Fruit fly (Drosophila melanogaster) whole organism, embryonic: Measurements from ENCODE around the gene nxf2.

Source experiments
- Aef1 ChIP-seq: fragments of 200-800 bp; sonication (Bioruptor generic); IDR thresholded peaks from 3 replicates; pipeline ENCODE4 v1.3.6; 2022; ENCODE audit warnings: missing biosample characterization, missing genetic modification characterization
- Atf3 ChIP-seq: fragments of 200-800 bp; sonication (Bioruptor generic); optimal IDR thresholded peaks from 3 replicates; lab custom pipeline; 2016; ENCODE audit warnings: missing biosample characterization, missing genetic modification characterization
- Blimp-1 ChIP-seq: fragments of 200-800 bp; sonication (Bioruptor generic); optimal IDR thresholded peaks from 3 replicates; lab custom pipeline; 2018; ENCODE audit warnings: missing biosample characterization, missing genetic modification characterization, mild to moderate bottlenecking, moderate library complexity, missing genetic modification reagents
- CG10979 ChIP-seq: fragments of 200-800 bp; sonication (Bioruptor generic); optimal IDR thresholded peaks from 2 replicates; lab custom pipeline; 2018; ENCODE audit warnings: missing biosample characterization, mild to moderate bottlenecking, missing genetic modification characterization, moderate library complexity
- CG12744 ChIP-seq: fragments of 200-800 bp; sonication (Bioruptor generic); optimal IDR thresholded peaks from 2 replicates; lab custom pipeline; 2016; ENCODE audit warnings: missing biosample characterization, missing genetic modification characterization
- CG12942 ChIP-seq: fragments of 200-800 bp; sonication (Bioruptor generic); optimal IDR thresholded peaks from 3 replicates; lab custom pipeline; 2016; ENCODE audit warnings: missing biosample characterization, missing genetic modification characterization
- CG15696 ChIP-seq: fragments of 200-800 bp; sonication (Bioruptor generic); optimal IDR thresholded peaks from 2 replicates; lab custom pipeline; 2019; ENCODE audit warnings: missing biosample characterization, mild to moderate bottlenecking, missing genetic modification characterization, moderate library complexity
- CG17912 ChIP-seq: fragments of 200-800 bp; sonication (Bioruptor generic); optimal IDR thresholded peaks from 2 replicates; lab custom pipeline; 2018; ENCODE audit warnings: missing biosample characterization, mild to moderate bottlenecking, missing genetic modification characterization
- CG30020 ChIP-seq: fragments of 200-800 bp; optimal IDR thresholded peaks from 2 replicates; lab custom pipeline; 2019; ENCODE audit warnings: missing biosample characterization, mild to moderate bottlenecking, missing genetic modification characterization, moderate library complexity
- CG3065 ChIP-seq: fragments of 200-800 bp; sonication (Bioruptor generic); optimal IDR thresholded peaks from 2 replicates; lab custom pipeline; 2016; ENCODE audit warnings: missing biosample characterization, missing genetic modification characterization
- CG32772 ChIP-seq: fragments of 200-800 bp; sonication (Bioruptor generic); IDR thresholded peaks from 2 replicates; pipeline ENCODE4 v1.3.6; 2022; ENCODE audit warnings: missing biosample characterization, missing genetic modification characterization
- CG3847 ChIP-seq: fragments of 200-800 bp; sonication (Bioruptor generic); IDR thresholded peaks from 2 replicates; pipeline ENCODE4 v1.3.6; 2022; ENCODE audit warnings: missing biosample characterization, missing genetic modification characterization
- CG3995 ChIP-seq: fragments of 200-800 bp; sonication (Bioruptor generic); optimal IDR thresholded peaks from 3 replicates; lab custom pipeline; 2016; ENCODE audit warnings: missing biosample characterization, missing genetic modification characterization
- CG4424 ChIP-seq: fragments of 200-800 bp; sonication (Bioruptor generic); optimal IDR thresholded peaks from 3 replicates; lab custom pipeline; 2016; ENCODE audit warnings: missing biosample characterization, missing genetic modification characterization
- CG6272 ChIP-seq: fragments of 200-800 bp; sonication (Bioruptor generic); IDR thresholded peaks from 2 replicates; pipeline ENCODE4 v1.3.6; 2022; ENCODE audit warnings: missing biosample characterization, missing genetic modification characterization
- CG6689 ChIP-seq: fragments of 200-800 bp; sonication (Bioruptor generic); IDR thresholded peaks from 2 replicates; pipeline ENCODE4 v1.3.6; 2022; ENCODE audit warnings: missing biosample characterization, missing genetic modification characterization
- CG7357 ChIP-seq: fragments of 200-800 bp; sonication (Bioruptor generic); IDR thresholded peaks from 3 replicates; pipeline ENCODE4 v1.3.6; 2022; ENCODE audit warnings: missing biosample characterization, missing genetic modification characterization
- CG7963 ChIP-seq: fragments of 200-800 bp; sonication (Bioruptor generic); IDR thresholded peaks from 3 replicates; pipeline ENCODE4 v1.3.6; 2022; ENCODE audit warnings: missing biosample characterization, missing genetic modification characterization; ENCODE audit not compliant: partially characterized antibody
- CG8478 ChIP-seq: fragments of >200 bp; optimal IDR thresholded peaks from 2 replicates; lab custom pipeline; 2018
- CG9817 ChIP-seq: fragments of 200-800 bp; sonication (Bioruptor generic); optimal IDR thresholded peaks from 2 replicates; lab custom pipeline; 2018; ENCODE audit warnings: missing biosample characterization, mild to moderate bottlenecking, missing genetic modification characterization, moderate library complexity
- Dip2 ChIP-seq: fragments of 200-800 bp; sonication (Bioruptor generic); IDR thresholded peaks from 2 replicates; pipeline ENCODE4 v1.3.6; 2022; ENCODE audit warnings: missing biosample characterization, missing genetic modification characterization
- Doc2 ChIP-seq: fragments of 200-800 bp; sonication (Bioruptor generic); IDR thresholded peaks from 2 replicates; pipeline ENCODE4 v1.3.6; 2022; ENCODE audit warnings: missing biosample characterization, missing genetic modification characterization
- Fer1 ChIP-seq: fragments of 200-800 bp; sonication (Bioruptor generic); optimal IDR thresholded peaks from 2 replicates; lab custom pipeline; 2017; ENCODE audit warnings: missing biosample characterization, mild to moderate bottlenecking, missing genetic modification characterization
- HLH3B ChIP-seq: fragments of 200-800 bp; sonication (Bioruptor generic); IDR thresholded peaks from 2 replicates; pipeline ENCODE4 v1.3.6; 2022; ENCODE audit warnings: missing biosample characterization, missing genetic modification characterization
- HLHmδ ChIP-seq: fragments of 200-800 bp; sonication (Bioruptor generic); optimal IDR thresholded peaks from 2 replicates; lab custom pipeline; 2018; ENCODE audit warnings: missing biosample characterization, mild to moderate bottlenecking, missing genetic modification characterization, moderate library complexity
- Lpt ChIP-seq: fragments of >200 bp; optimal IDR thresholded peaks from 2 replicates; lab custom pipeline; 2018; ENCODE audit warnings: missing biosample characterization, missing genetic modification characterization
- Sox100B ChIP-seq: fragments of 200-800 bp; sonication (Bioruptor generic); optimal IDR thresholded peaks from 3 replicates; lab custom pipeline; 2018; ENCODE audit warnings: missing biosample characterization, mild to moderate bottlenecking, missing genetic modification characterization
- TFAM ChIP-seq: fragments of 200-800 bp; sonication (Bioruptor generic); optimal IDR thresholded peaks from 2 replicates; lab custom pipeline; 2017; ENCODE audit warnings: missing biosample characterization, missing genetic modification characterization, inconsistent platforms
- Taf1 ChIP-seq: fragments of 200-800 bp; sonication (Bioruptor generic); IDR thresholded peaks from 2 replicates; pipeline ENCODE4 v1.3.6; 2022; ENCODE audit warnings: missing biosample characterization, missing genetic modification characterization
- ase ChIP-seq: fragments of 200-800 bp; sonication (Bioruptor generic); IDR thresholded peaks from 3 replicates; pipeline ENCODE4 v1.3.6; 2022; ENCODE audit warnings: missing biosample characterization, missing genetic modification characterization
- bigmax ChIP-seq: fragments of 200-800 bp; sonication (Bioruptor generic); optimal IDR thresholded peaks from 2 replicates; lab custom pipeline; 2018; ENCODE audit warnings: missing biosample characterization, mild to moderate bottlenecking, missing genetic modification characterization
- bsh ChIP-seq, 2 experiments: fragments of 200-800 bp; sonication (Bioruptor generic); optimal IDR thresholded peaks; 2 replicates each; lab custom pipeline; 2017 to 2018; ENCODE audit warnings: mild to moderate bottlenecking in 2 of 2, missing biosample characterization in 2 of 2, missing genetic modification characterization in 2 of 2, moderate library complexity in 1 of 2
- chm ChIP-seq: fragments of 200-800 bp; sonication (Bioruptor generic); IDR thresholded peaks from 2 replicates; pipeline ENCODE4 v1.3.6; 2022; ENCODE audit warnings: missing biosample characterization, missing genetic modification characterization
- dpn ChIP-seq, 2 experiments: fragments of 200-800 bp; sonication (Bioruptor generic); optimal IDR thresholded peaks; 3 replicates each; lab custom pipeline; 2016; ENCODE audit warnings: missing biosample characterization in 2 of 2, missing genetic modification characterization in 2 of 2
- ewg ChIP-seq: fragments of 200-800 bp; sonication (Bioruptor generic); optimal IDR thresholded peaks from 3 replicates; lab custom pipeline; 2017; ENCODE audit warnings: mild to moderate bottlenecking, missing biosample characterization, missing genetic modification reagents, missing genetic modification characterization
- eyg ChIP-seq: fragments of 200-800 bp; sonication (Bioruptor generic); optimal IDR thresholded peaks from 3 replicates; lab custom pipeline; 2016; ENCODE audit warnings: missing biosample characterization, missing genetic modification characterization
- fru ChIP-seq: fragments of >200 bp; optimal IDR thresholded peaks from 2 replicates; lab custom pipeline; 2017
- gcm ChIP-seq: fragments of 200-800 bp; sonication (Bioruptor generic); optimal IDR thresholded peaks from 2 replicates; lab custom pipeline; 2019; ENCODE audit warnings: missing biosample characterization, mild to moderate bottlenecking, missing genetic modification characterization, moderate library complexity
- gcm2 ChIP-seq: fragments of 200-800 bp; sonication (Bioruptor generic); optimal IDR thresholded peaks from 2 replicates; lab custom pipeline; 2016; ENCODE audit warnings: missing biosample characterization, missing genetic modification characterization
- gem ChIP-seq: fragments of 200-800 bp; sonication (Bioruptor generic); optimal IDR thresholded peaks from 2 replicates; lab custom pipeline; 2019; ENCODE audit warnings: missing biosample characterization, mild to moderate bottlenecking, missing genetic modification characterization, moderate library complexity
- grau ChIP-seq: fragments of 200-800 bp; optimal IDR thresholded peaks from 3 replicates; lab custom pipeline; 2019; ENCODE audit warnings: missing biosample characterization, mild to moderate bottlenecking, missing genetic modification characterization, moderate library complexity
- gsb ChIP-seq: fragments of 200-800 bp; sonication (Bioruptor generic); IDR thresholded peaks from 2 replicates; pipeline ENCODE4 v1.3.6; 2022; ENCODE audit warnings: missing biosample characterization, missing genetic modification characterization
- hb ChIP-seq: fragments of 200-800 bp; sonication (Bioruptor generic); IDR thresholded peaks from 3 replicates; pipeline ENCODE4 v1.3.6; 2022; ENCODE audit warnings: missing biosample characterization, missing genetic modification characterization; ENCODE audit not compliant: partially characterized antibody
- jing ChIP-seq: fragments of 200-800 bp; sonication (Bioruptor generic); optimal IDR thresholded peaks from 2 replicates; lab custom pipeline; 2018; ENCODE audit warnings: missing biosample characterization, mild to moderate bottlenecking, missing genetic modification characterization
- rib ChIP-seq: fragments of 200-800 bp; sonication (Bioruptor generic); IDR thresholded peaks from 2 replicates; pipeline ENCODE4 v1.3.6; 2022; ENCODE audit warnings: missing biosample characterization, missing genetic modification characterization
- sd ChIP-seq: fragments of 200-800 bp; sonication (Bioruptor generic); optimal IDR thresholded peaks from 3 replicates; lab custom pipeline; 2018; ENCODE audit warnings: missing biosample characterization, mild to moderate bottlenecking, missing genetic modification characterization, moderate library complexity
- seq ChIP-seq: fragments of 200-800 bp; sonication (Bioruptor generic); IDR thresholded peaks from 2 replicates; pipeline ENCODE4 v1.3.6; 2022; ENCODE audit warnings: missing biosample characterization, missing genetic modification characterization
- slbo ChIP-seq: fragments of 200-800 bp; sonication (Bioruptor generic); IDR thresholded peaks from 2 replicates; pipeline ENCODE4 v1.3.6; 2022; ENCODE audit warnings: missing biosample characterization, missing genetic modification characterization
- sna ChIP-seq: fragments of 200-800 bp; sonication (Bioruptor generic); IDR thresholded peaks from 2 replicates; pipeline ENCODE4 v1.3.6; 2022; ENCODE audit warnings: missing biosample characterization, missing genetic modification characterization; ENCODE audit not compliant: partially characterized antibody
- ssp ChIP-seq: fragments of 200-800 bp; sonication (Bioruptor generic); IDR thresholded peaks from 2 replicates; pipeline ENCODE4 v1.3.6; 2022; ENCODE audit warnings: missing biosample characterization, missing genetic modification characterization
- zf30C ChIP-seq: fragments of 200-800 bp; sonication (Bioruptor generic); optimal IDR thresholded peaks from 3 replicates; lab custom pipeline; 2018; ENCODE audit warnings: missing biosample characterization, mild to moderate bottlenecking, missing genetic modification characterization

The nxf2 gene

DNA sequence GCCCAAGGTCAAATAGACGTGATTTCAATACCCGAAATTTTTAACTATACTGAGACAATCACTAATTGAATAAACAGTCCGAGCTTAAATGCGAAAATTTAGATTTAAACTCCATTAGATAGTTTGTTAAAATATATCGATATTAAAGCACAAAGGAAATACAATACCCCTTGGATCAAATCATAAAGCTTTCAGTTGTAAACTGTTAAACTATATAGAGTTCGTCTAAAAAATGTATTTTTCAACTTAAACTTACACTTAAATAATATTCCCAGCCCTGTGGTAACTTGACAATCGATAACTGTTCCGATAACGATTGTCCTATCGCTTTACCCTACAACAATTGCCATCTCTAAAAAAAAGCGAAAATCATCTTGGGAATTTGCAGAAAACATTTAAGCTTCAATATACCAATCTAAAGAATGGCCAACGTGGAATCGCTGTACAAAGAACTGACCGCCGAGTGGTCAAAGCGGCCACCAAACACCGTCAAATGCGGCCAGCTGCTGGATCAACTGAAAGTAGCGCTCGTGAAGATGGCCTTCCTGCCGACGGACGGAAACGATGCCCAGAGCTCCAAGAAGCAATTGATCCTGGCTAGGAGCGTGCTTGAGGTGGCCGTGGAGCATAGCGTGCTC, 2.7 kb upstream of the nxf2 start, which contains the start of gene Rpn12 (continued):
- TF ChIP-seq jing (GFP tag; lab: Kevin White, UChicago) (no peak), HLH3B (GFP tag; lab: Robert Waterston, UW) (no peak), CG7357 (GFP tag; lab: Robert Waterston, UW) (no peak), grau (tag; lab: Kevin White, UChicago) (peak; percentile 49), CG7963 (GFP tag; lab: Robert Waterston, UW) (peak; percentile 74; the same call in 2 of the 3 replicates), gcm2 (GFP tag; lab: Kevin White, UChicago) (no peak), CG10979 (tag; lab: Kevin White, UChicago) (peak; percentile 11), CG3847 (GFP tag; lab: Robert Waterston, UW) (peak; percentile 14; the same call in 1 of the 2 replicates), ewg (GFP tag; lab: Kevin White, UChicago) (no peak), Dip2 (no peak), gsb (GFP tag; lab: Robert Waterston, UW) (no peak), CG12744 (GFP tag; lab: Kevin White, UChicago) (no peak), CG12942 (GFP tag; lab: Kevin White, UChicago) (no peak), Atf3 (no peak), Sox100B (GFP tag; lab: Kevin White, UChicago) (no peak), CG32772 (no peak), chm (GFP tag; lab: Robert Waterston, UW) (no peak), CG3995 (GFP tag; lab: Kevin White, UChicago) (peak; percentile 70), CG17912 (GFP tag; lab: Kevin White, UChicago) (no peak), Doc2 (no peak), CG8478 (lab: Kevin White, UChicago) (no peak), CG6272 (no peak), seq (GFP tag; lab: Robert Waterston, UW) (no peak), fru (lab: Kevin White, UChicago) (no peak), ase (no peak), sna (GFP tag; lab: Robert Waterston, UW) (peak; percentile 86), ssp (GFP tag; lab: Robert Waterston, UW) (no peak), Aef1 (GFP tag; lab: Robert Waterston, UW) (no peak), HLHmδ (no peak), eyg (GFP tag; lab: Kevin White, UChicago) (no peak), zf30C (GFP tag; lab: Kevin White, UChicago) (peak; percentile 25), bigmax (GFP tag; lab: Kevin White, UChicago) (no peak), CG3065 (GFP tag; lab: Kevin White, UChicago) (no peak), slbo (GFP tag; lab: Robert Waterston, UW) (peak; percentile 27; the same call in 1 of the 2 replicates), gem (tag; lab: Kevin White, UChicago) (peak; percentile 48), CG30020 (tag; lab: Kevin White, UChicago) (peak; percentile 37), CG15696 (tag; lab: Kevin White, UChicago) (no peak), TFAM (GFP tag; lab: Kevin White, UChicago) (no peak), Blimp-1 (GFP tag; lab: Kevin White, UChicago) (peak; percentile 53), rib (0 out of 2 replicates have a peak, but pooled peaks have one; percentile 21), gcm (GFP tag; lab: Kevin White, UChicago) (no peak), CG9817 (tag; lab: Kevin White, UChicago) (peak; percentile 40), CG6689 (0 out of 2 replicates have a peak, but pooled peaks have one; percentile 16), Lpt (no peak), dpn (GFP tag; optimal IDR thresholded peaks at IDR 0.05; lab: Kevin White, UChicago) (peak; percentile 15 to 31), CG4424 (GFP tag; lab: Kevin White, UChicago) (no peak), sd (peak; percentile 7), bsh (GFP tag; optimal IDR thresholded peaks at IDR 0.05; lab: Kevin White, UChicago) (peak in 1 of 2 experiments; percentile 1), Fer1 (GFP tag; lab: Kevin White, UChicago) (peak; percentile 56), hb (GFP tag; lab: Robert Waterston, UW) (peak; percentile 81), Taf1 (GFP tag; lab: Robert Waterston, UW) (0 out of 2 replicates have a peak, but pooled peaks have one; percentile 25)
